Worm (Caenorhabditis elegans) whole organism, L4/young adult: ENCODE measurements around the gene fbxo-11.2.

ENCODE experiments used
- W03F9.2 ChIP-seq: fragments of 150-350 bp; optimal IDR thresholded peaks from 2 replicates; lab custom pipeline; 2014; ENCODE audit warnings: missing biosample characterization, missing genetic modification characterization
- dao-5 ChIP-seq: sonication (generic microtip); optimal IDR thresholded peaks from 2 replicates; lab custom pipeline; 2016; ENCODE audit warnings: missing genotype, missing genetic modification characterization, moderate library complexity, missing compliant biosample characterization
- him-1 ChIP-seq: sonication (generic microtip); optimal IDR thresholded peaks from 2 replicates; lab custom pipeline; 2016; ENCODE audit warnings: missing genotype, missing genetic modification reagents, missing genetic modification characterization, missing compliant biosample characterization

DNA sequence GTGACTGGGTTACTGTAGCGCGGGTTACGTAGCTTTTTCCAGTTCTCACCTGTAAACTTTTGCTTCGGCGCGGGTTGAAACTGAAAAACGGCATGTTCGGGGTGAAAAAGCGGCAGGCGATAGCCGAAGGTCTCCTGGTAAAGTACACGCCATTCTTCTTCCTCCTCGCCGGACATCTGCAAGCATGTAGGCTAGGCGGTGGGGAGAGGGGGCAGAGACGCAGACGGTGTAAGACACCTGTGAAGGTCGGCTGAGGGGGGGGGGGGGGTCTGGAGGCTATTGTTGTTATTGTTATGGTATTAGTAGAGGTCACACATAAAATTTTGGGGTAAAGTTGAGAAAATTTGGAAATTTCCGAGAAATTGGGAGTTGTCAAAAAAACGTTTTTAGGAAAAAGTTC lies at the start of gene fbxo-11.2:
- no peak for TF ChIP-seq him-1 (tag; lab: Kevin White, UChicago)
- no peak for TF ChIP-seq W03F9.2
- TF ChIP-seq dao-5, result no peak
